Worm (Caenorhabditis elegans) whole organism, mixed stage, embryonic: ENCODE data around the gene srh-56.

Source experiments
- bed-3 ChIP-seq: fragments of 200-800 bp; sonication (Bioruptor generic); optimal IDR thresholded peaks from 3 replicates; lab custom pipeline; 2018; ENCODE audit warnings: mild to moderate bottlenecking, missing genetic modification characterization, moderate library complexity, missing compliant biosample characterization
- ces-1 ChIP-seq: fragments of 150-350 bp; optimal IDR thresholded peaks from 2 replicates; lab custom pipeline; 2014; ENCODE audit warnings: missing biosample characterization, missing genetic modification reagents, missing genetic modification characterization
- drap-1 ChIP-seq: fragments of 200-800 bp; sonication (Bioruptor generic); optimal IDR thresholded peaks from 3 replicates; lab custom pipeline; 2018; ENCODE audit warnings: mild to moderate bottlenecking, missing genetic modification characterization, missing compliant biosample characterization
- elt-1 ChIP-seq: sonication (generic microtip); optimal IDR thresholded peaks from 2 replicates; lab custom pipeline; 2017; ENCODE audit warnings: missing genetic modification characterization, mild to moderate bottlenecking, missing compliant biosample characterization, antibody characterized with exemption, moderate library complexity, borderline replicate concordance; ENCODE audit not compliant: insufficient read depth
- elt-3 ChIP-seq: fragments of 150-350 bp; optimal IDR thresholded peaks from 2 replicates; lab custom pipeline; 2014; ENCODE audit warnings: missing biosample characterization, missing genetic modification characterization
- nhr-237 ChIP-seq: fragments of 150-350 bp; optimal IDR thresholded peaks from 2 replicates; lab custom pipeline; 2014; ENCODE audit warnings: missing biosample characterization, missing genetic modification characterization
- nhr-28 ChIP-seq: fragments of 150-350 bp; optimal IDR thresholded peaks from 2 replicates; lab custom pipeline; 2014; ENCODE audit warnings: missing biosample characterization, missing genetic modification characterization
- nhr-76 ChIP-seq: sonication (generic microtip); optimal IDR thresholded peaks from 2 replicates; lab custom pipeline; 2017; ENCODE audit warnings: missing biosample characterization, missing genetic modification characterization
- sptf-1 ChIP-seq: sonication (generic microtip); optimal IDR thresholded peaks from 2 replicates; lab custom pipeline; 2017; ENCODE audit warnings: mild to moderate bottlenecking, missing genetic modification characterization, moderate library complexity, missing compliant biosample characterization
- unc-39 ChIP-seq: fragments of 150-350 bp; optimal IDR thresholded peaks from 2 replicates; lab custom pipeline; 2014; ENCODE audit warnings: missing biosample characterization, missing genetic modification characterization
- zip-8 ChIP-seq: fragments of 150-350 bp; optimal IDR thresholded peaks from 2 replicates; lab custom pipeline; 2014; ENCODE audit warnings: missing biosample characterization, missing genetic modification characterization
- ztf-11 ChIP-seq: fragments of 150-350 bp; optimal IDR thresholded peaks from 2 replicates; lab custom pipeline; 2014; ENCODE audit warnings: missing biosample characterization, missing genetic modification characterization

ce11 chrV:2746404-2746803 is 25.3 kb upstream of the srh-56 start:
- TF ChIP-seq nhr-237 (tag; lab: Kevin White, UChicago) (no peak), unc-39 (tag; lab: Kevin White, UChicago) (no peak), elt-1 (no peak), sptf-1 (no peak), nhr-28 (no peak), elt-3 (no peak), drap-1 (GFP tag; lab: Kevin White, UChicago) (no peak), ces-1 (GFP tag; lab: Kevin White, UChicago) (no peak), zip-8 (tag; lab: Kevin White, UChicago) (no peak), bed-3 (no peak), ztf-11 (tag; lab: Kevin White, UChicago) (no peak), nhr-76 (tag; lab: Kevin White, UChicago) (no peak)
